In genomic region chrIV:16411713-16412112, ce11 we compare ENCODE assay signal across 2 worm cellular contexts.
TF ChIP-seq lines count a peak whose summit lies in the region.

Gene Y65A5A.2, plus strand, starts transcription at chrIV:16412020.

TF ChIP-seq in whole organism, L4 larva, 104 proteins besides CTCF, POLR2A, EP300 and RAD21:
- TF ChIP-seq T20F7.1 (GFP tag; optimal IDR thresholded peaks at IDR 0.05; lab: Kevin White, UChicago), result no peak
- TF ChIP-seq snpc-1.2 (GFP tag; IDR thresholded peaks at IDR 0.05; lab: Robert Waterston, UW), result 0 out of 2 replicates have a peak, but pooled peaks have one; percentile 47

TF ChIP-seq in whole organism, young adult, 124 proteins besides CTCF, POLR2A, EP300 and RAD21:
- TF ChIP-seq xnd-1 (tag; optimal IDR thresholded peaks at IDR 0.05; lab: Kevin White, UChicago) (peak; percentile 41), lsl-1 (GFP tag; optimal IDR thresholded peaks at IDR 0.05; lab: Kevin White, UChicago) (peak; percentile 42), C17E4.6 (GFP tag; IDR thresholded peaks at IDR 0.05; lab: Robert Waterston, UW) (no peak), ztf-26 (tag; optimal IDR thresholded peaks at IDR 0.05; lab: Kevin White, UChicago) (no peak), F33H1.4 (GFP tag; IDR thresholded peaks at IDR 0.05; lab: Robert Waterston, UW) (peak; percentile 69), nhr-179 (tag; optimal IDR thresholded peaks at IDR 0.05; lab: Kevin White, UChicago) (no peak), efl-1 (GFP tag; optimal IDR thresholded peaks at IDR 0.05; lab: Kevin White, UChicago) (no peak), cebp-2 (GFP tag; IDR thresholded peaks at IDR 0.05; lab: Robert Waterston, UW) (no peak), hmg-1.2 (GFP tag; IDR thresholded peaks at IDR 0.05; lab: Robert Waterston, UW) (no peak), snpc-4 (GFP tag; optimal IDR thresholded peaks at IDR 0.05; lab: Kevin White, UChicago) (no peak), snpc-4 (tag; optimal IDR thresholded peaks at IDR 0.05; lab: Kevin White, UChicago) (peak in 2 of 4 experiments; percentile 20 to 77), D2030.7 (GFP tag; IDR thresholded peaks at IDR 0.05; lab: Robert Waterston, UW) (no peak), F37B4.10 (GFP tag; IDR thresholded peaks at IDR 0.05; lab: Robert Waterston, UW) (no peak), ceh-79 (tag; optimal IDR thresholded peaks at IDR 0.05; lab: Kevin White, UChicago) (no peak), attf-6 (GFP tag; IDR thresholded peaks at IDR 0.05; lab: Robert Waterston, UW) (0 out of 2 replicates have a peak, but pooled peaks have one; percentile 17)
